Worm (Caenorhabditis elegans): ENCODE results near the gene C42D4.18.

DNA sequence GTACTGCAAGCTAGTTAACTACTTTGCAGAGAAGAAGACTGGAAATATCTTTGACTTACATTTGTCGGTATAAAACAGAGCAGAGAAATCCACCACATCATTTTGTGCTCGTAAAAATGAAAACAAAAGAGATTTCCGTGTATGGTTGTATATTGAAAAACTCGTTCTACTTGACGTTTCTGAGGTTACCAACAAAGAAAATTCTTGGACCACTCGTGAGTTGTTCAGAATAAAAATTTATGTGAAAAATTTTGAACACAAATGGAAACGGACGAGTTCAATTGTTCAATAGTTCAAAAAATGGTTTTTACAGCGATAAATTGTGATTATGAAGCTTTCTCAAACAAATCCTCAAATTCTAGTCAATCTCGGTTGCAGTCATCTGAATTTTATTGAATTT lies 18.0 kb downstream of the C42D4.18 start, which contains the start of gene clec-179:
- no peak for TF ChIP-seq unc-62 (GFP tag; optimal IDR thresholded peaks at IDR 0.05)
- no peak for TF ChIP-seq F57C9.4 (tag; optimal IDR thresholded peaks at IDR 0.05)
- no peak for TF ChIP-seq ccch-3 (GFP tag; optimal IDR thresholded peaks at IDR 0.05)

Measured in whole organism, young adult.